Worm (Caenorhabditis elegans) whole organism, mixed stage, embryonic: ENCODE measurements around the gene srv-6.

Experiments
- M03D4.4 ChIP-seq: sonication (generic microtip); optimal IDR thresholded peaks from 2 replicates; lab custom pipeline; 2017; ENCODE audit warnings: mild to moderate bottlenecking, missing genetic modification characterization, missing compliant biosample characterization
- bed-3 ChIP-seq: fragments of 200-800 bp; sonication (Bioruptor generic); optimal IDR thresholded peaks from 3 replicates; lab custom pipeline; 2018; ENCODE audit warnings: mild to moderate bottlenecking, missing genetic modification characterization, moderate library complexity, missing compliant biosample characterization
- blmp-1 ChIP-seq: fragments of 150-350 bp; optimal IDR thresholded peaks from 2 replicates; lab custom pipeline; 2014; ENCODE audit warnings: missing biosample characterization, missing genetic modification characterization
- ceh-39 ChIP-seq: fragments of 150-350 bp; optimal IDR thresholded peaks from 2 replicates; lab custom pipeline; 2014; ENCODE audit warnings: missing biosample characterization, missing genetic modification characterization
- ceh-83 ChIP-seq: fragments of 200-800 bp; sonication (Bioruptor generic); optimal IDR thresholded peaks from 2 replicates; lab custom pipeline; 2018; ENCODE audit warnings: mild to moderate bottlenecking, missing genetic modification characterization, missing compliant biosample characterization
- ces-1 ChIP-seq: fragments of 150-350 bp; optimal IDR thresholded peaks from 2 replicates; lab custom pipeline; 2014; ENCODE audit warnings: missing biosample characterization, missing genetic modification reagents, missing genetic modification characterization
- cnd-1 ChIP-seq: fragments of 200-800 bp; sonication (Bioruptor generic); optimal IDR thresholded peaks from 2 replicates; lab custom pipeline; 2018; ENCODE audit warnings: mild to moderate bottlenecking, missing genetic modification characterization, missing compliant biosample characterization
- drap-1 ChIP-seq: fragments of 200-800 bp; sonication (Bioruptor generic); optimal IDR thresholded peaks from 3 replicates; lab custom pipeline; 2018; ENCODE audit warnings: mild to moderate bottlenecking, missing genetic modification characterization, missing compliant biosample characterization
- elt-1 ChIP-seq: sonication (generic microtip); optimal IDR thresholded peaks from 2 replicates; lab custom pipeline; 2017; ENCODE audit warnings: missing genetic modification characterization, mild to moderate bottlenecking, missing compliant biosample characterization, antibody characterized with exemption, moderate library complexity, borderline replicate concordance; ENCODE audit not compliant: insufficient read depth
- flh-1 ChIP-seq: fragments of 200-800 bp; sonication (Bioruptor generic); optimal IDR thresholded peaks from 2 replicates; lab custom pipeline; 2018; ENCODE audit warnings: mild to moderate bottlenecking, missing genetic modification characterization, moderate library complexity, missing compliant biosample characterization
- hlh-1 ChIP-seq: fragments of 150-350 bp; optimal IDR thresholded peaks from 2 replicates; lab custom pipeline; 2014; ENCODE audit warnings: missing biosample characterization, missing genetic modification reagents, missing genetic modification characterization
- lin-13 ChIP-seq: fragments of 150-350 bp; optimal IDR thresholded peaks from 2 replicates; lab custom pipeline; 2014; ENCODE audit warnings: missing biosample characterization, missing genetic modification characterization
- lin-32 ChIP-seq: fragments of 200-800 bp; sonication (Bioruptor generic); optimal IDR thresholded peaks from 2 replicates; lab custom pipeline; 2018; ENCODE audit warnings: mild to moderate bottlenecking, missing genetic modification characterization, missing compliant biosample characterization
- lsy-2 ChIP-seq: fragments of 150-350 bp; optimal IDR thresholded peaks from 2 replicates; lab custom pipeline; 2014; ENCODE audit warnings: missing biosample characterization, missing genetic modification characterization
- mab-5 ChIP-seq: fragments of 150-350 bp; optimal IDR thresholded peaks from 2 replicates; lab custom pipeline; 2014; ENCODE audit warnings: missing biosample characterization, missing genetic modification characterization
- mep-1 ChIP-seq: fragments of 150-350 bp; optimal IDR thresholded peaks from 2 replicates; lab custom pipeline; 2017; ENCODE audit warnings: missing biosample characterization, missing genetic modification reagents, missing genetic modification characterization, inconsistent platforms
- nhr-2 ChIP-seq: fragments of 150-350 bp; optimal IDR thresholded peaks from 2 replicates; lab custom pipeline; 2014; ENCODE audit warnings: missing biosample characterization, missing genetic modification characterization
- nhr-237 ChIP-seq: fragments of 150-350 bp; optimal IDR thresholded peaks from 2 replicates; lab custom pipeline; 2014; ENCODE audit warnings: missing biosample characterization, missing genetic modification characterization
- nhr-28 ChIP-seq: fragments of 150-350 bp; optimal IDR thresholded peaks from 2 replicates; lab custom pipeline; 2014; ENCODE audit warnings: missing biosample characterization, missing genetic modification characterization
- nhr-76 ChIP-seq: sonication (generic microtip); optimal IDR thresholded peaks from 2 replicates; lab custom pipeline; 2017; ENCODE audit warnings: missing biosample characterization, missing genetic modification characterization
- pha-4 ChIP-seq: fragments of 150-350 bp; optimal IDR thresholded peaks from 2 replicates; lab custom pipeline; 2018; ENCODE audit warnings: missing biosample characterization, missing genetic modification reagents, missing genetic modification characterization
- sem-2 ChIP-seq: fragments of 200-800 bp; sonication (Bioruptor generic); optimal IDR thresholded peaks from 2 replicates; lab custom pipeline; 2018; ENCODE audit warnings: mild to moderate bottlenecking, missing genetic modification characterization, missing compliant biosample characterization
- sptf-1 ChIP-seq: sonication (generic microtip); optimal IDR thresholded peaks from 2 replicates; lab custom pipeline; 2017; ENCODE audit warnings: mild to moderate bottlenecking, missing genetic modification characterization, moderate library complexity, missing compliant biosample characterization
- tbx-8 ChIP-seq: fragments of 200-800 bp; sonication (Bioruptor generic); optimal IDR thresholded peaks from 2 replicates; lab custom pipeline; 2018; ENCODE audit warnings: mild to moderate bottlenecking, missing genetic modification characterization, moderate library complexity, missing compliant biosample characterization
- unc-120 ChIP-seq: sonication (generic microtip); optimal IDR thresholded peaks from 2 replicates; lab custom pipeline; 2017; ENCODE audit warnings: missing genetic modification characterization, missing compliant biosample characterization; ENCODE audit not compliant: poor library complexity, severe bottlenecking
- unc-39 ChIP-seq: fragments of 150-350 bp; optimal IDR thresholded peaks from 2 replicates; lab custom pipeline; 2014; ENCODE audit warnings: missing biosample characterization, missing genetic modification characterization
- unc-62 ChIP-seq: fragments of 150-350 bp; optimal IDR thresholded peaks from 2 replicates; lab custom pipeline; 2014; ENCODE audit warnings: missing biosample characterization, missing genetic modification reagents, missing genetic modification characterization
- zip-8 ChIP-seq: fragments of 150-350 bp; optimal IDR thresholded peaks from 2 replicates; lab custom pipeline; 2014; ENCODE audit warnings: missing biosample characterization, missing genetic modification characterization
- ztf-11 ChIP-seq: fragments of 150-350 bp; optimal IDR thresholded peaks from 2 replicates; lab custom pipeline; 2014; ENCODE audit warnings: missing biosample characterization, missing genetic modification characterization

The srv-6 gene

ce11 chrX:4283989-4284388 lies 27.1 kb downstream of the srv-6 start, which contains the start of gene ets-10:
ets-10 (plus strand) TSS chrX:4284189.
- TF ChIP-seq unc-62 (GFP tag; lab: Kevin White, UChicago) = no peak
- TF ChIP-seq ztf-11 = no peak

- no peak for TF ChIP-seq blmp-1 (tag; lab: Kevin White, UChicago)
- TF ChIP-seq lin-32 (GFP tag; lab: Kevin White, UChicago) = no peak
- TF ChIP-seq lin-13 (tag; lab: Kevin White, UChicago) = no peak
- TF ChIP-seq bed-3 = no peak
- TF ChIP-seq unc-62 (GFP tag; lab: Kevin White, UChicago) = no peak
- no peak for TF ChIP-seq mab-5
- no peak for TF ChIP-seq M03D4.4 (tag; lab: Kevin White, UChicago)
- no peak for TF ChIP-seq lsy-2 (tag; lab: Kevin White, UChicago)
- TF ChIP-seq nhr-2 (tag; lab: Kevin White, UChicago) = no peak
- no peak for TF ChIP-seq ces-1 (GFP tag; lab: Kevin White, UChicago)
- TF ChIP-seq ceh-39 (tag; lab: Kevin White, UChicago) = no peak
- no peak for TF ChIP-seq mep-1 (tag; lab: Kevin White, UChicago)
- TF ChIP-seq nhr-28 = no peak
- TF ChIP-seq unc-39 (tag; lab: Kevin White, UChicago) = no peak
- TF ChIP-seq pha-4 (tag; lab: Kevin White, UChicago) = no peak
- TF ChIP-seq elt-1 (tag; lab: Kevin White, UChicago) = no peak
- no peak for TF ChIP-seq nhr-76 (tag; lab: Kevin White, UChicago)
- TF ChIP-seq zip-8 (tag; lab: Kevin White, UChicago) = no peak
- no peak for TF ChIP-seq hlh-1 (tag; lab: Kevin White, UChicago)
- TF ChIP-seq cnd-1 (tag; lab: Kevin White, UChicago) = no peak
Measured at ce11 chrX:4284470-4284869, 27.6 kb downstream of the srv-6 start.

- peak; percentile 34 for TF ChIP-seq ces-1 (GFP tag; lab: Kevin White, UChicago)
- no peak for TF ChIP-seq nhr-237 (tag; lab: Kevin White, UChicago)
Measured at ce11 chrX:4285669-4286174, 28.9 kb downstream of the srv-6 start, which contains the start of gene cka-2. cka-2 (plus strand) TSS chrX:4286124.

ce11 chrX:4289805-4290204 lies 32.9 kb downstream of the srv-6 start:
- TF ChIP-seq nhr-28 (no peak), tbx-8 (GFP tag; lab: Kevin White, UChicago) (no peak), ces-1 (GFP tag; lab: Kevin White, UChicago) (no peak), pha-4 (tag; lab: Kevin White, UChicago) (no peak), drap-1 (GFP tag; lab: Kevin White, UChicago) (no peak)
- TF ChIP-seq, all 35 proteins: peak for 0

ce11 chrX:4294957-4295356 lies 38.1 kb downstream of the srv-6 start:
- TF ChIP-seq zip-8 (tag; lab: Kevin White, UChicago) (no peak), hlh-1 (tag; lab: Kevin White, UChicago) (peak; percentile 63), flh-1 (GFP tag; lab: Kevin White, UChicago) (no peak), ceh-83 (GFP tag; lab: Kevin White, UChicago) (peak; percentile 37), lsy-2 (tag; lab: Kevin White, UChicago) (no peak), unc-39 (tag; lab: Kevin White, UChicago) (no peak), elt-1 (tag; lab: Kevin White, UChicago) (no peak), sem-2 (GFP tag; lab: Kevin White, UChicago) (no peak)

ce11 chrX:4295917-4296316 lies 39.1 kb downstream of the srv-6 start:
- no peak for TF ChIP-seq flh-1 (GFP tag; lab: Kevin White, UChicago)
- TF ChIP-seq sptf-1 (tag; lab: Kevin White, UChicago) = no peak
- TF ChIP-seq ceh-39 (tag; lab: Kevin White, UChicago) = no peak
- no peak for TF ChIP-seq lin-32 (GFP tag; lab: Kevin White, UChicago)
- no peak for TF ChIP-seq hlh-1 (tag; lab: Kevin White, UChicago)
- TF ChIP-seq sem-2 (GFP tag; lab: Kevin White, UChicago) = no peak
- TF ChIP-seq unc-120 (tag; lab: Kevin White, UChicago) = no peak
- no peak for TF ChIP-seq nhr-28
- TF ChIP-seq zip-8 (tag; lab: Kevin White, UChicago) = no peak
